Worm (Caenorhabditis elegans): ENCODE measurements around the gene F49H12.3.

Gene F49H12.3

ce11 chrX:2071392-2072001, 12.7 kb upstream of the F49H12.3 start (continued):
- TF ChIP-seq ceh-8 (GFP tag; optimal IDR thresholded peaks at IDR 0.05): peak; percentile 47
- peak; percentile 96 for TF ChIP-seq nhr-85 (tag)
- TF ChIP-seq grh-1 (GFP tag; IDR thresholded peaks at IDR 0.05): peak; percentile 77
- no peak for TF ChIP-seq unc-30 (tag; optimal IDR thresholded peaks at IDR 0.05)
- no peak for TF ChIP-seq ces-1 (GFP tag; optimal IDR thresholded peaks at IDR 0.05)
- no peak for TF ChIP-seq lin-39 (tag; optimal IDR thresholded peaks at IDR 0.05)
- peak; percentile 70 for TF ChIP-seq irx-1 (tag; optimal IDR thresholded peaks at IDR 0.05)
- no peak for TF ChIP-seq efl-3 (GFP tag; optimal IDR thresholded peaks at IDR 0.05)
- TF ChIP-seq efl-1 (optimal IDR thresholded peaks at IDR 0.05): peak; percentile 58 to 70
- TF ChIP-seq efl-1 (GFP tag; optimal IDR thresholded peaks at IDR 0.05 in 1 of 2): peak; percentile 65 to 93
- TF ChIP-seq C34B4.2 (tag; optimal IDR thresholded peaks at IDR 0.05): no peak
- TF ChIP-seq lin-13 (GFP tag; optimal IDR thresholded peaks at IDR 0.05): peak; percentile 82
- peak; percentile 75 for TF ChIP-seq C16A3.4 (tag; optimal IDR thresholded peaks at IDR 0.05)
- TF ChIP-seq Y116A8C.19 (tag; optimal IDR thresholded peaks at IDR 0.05; ENCODE audit: borderline replicate concordance): no peak
- no peak for TF ChIP-seq nhr-11 (tag; optimal IDR thresholded peaks at IDR 0.05)
- TF ChIP-seq hpl-2 (GFP tag; optimal IDR thresholded peaks at IDR 0.05): no peak
- TF ChIP-seq unc-130 (tag; optimal IDR thresholded peaks at IDR 0.05): peak; percentile 44
- peak; percentile 74 for TF ChIP-seq unc-86 (tag; optimal IDR thresholded peaks at IDR 0.05)
- TF ChIP-seq nhr-84 (tag; optimal IDR thresholded peaks at IDR 0.05): no peak
- no peak for TF ChIP-seq ceh-63 (GFP tag; optimal IDR thresholded peaks at IDR 0.05)
- peak; percentile 39; the same call in 1 of the 2 replicates for TF ChIP-seq ceh-88 (GFP tag; IDR thresholded peaks at IDR 0.05)
- no peak for TF ChIP-seq aly-2 (tag; optimal IDR thresholded peaks at IDR 0.05)
- peak; percentile 81 for TF ChIP-seq tbx-2 (tag; optimal IDR thresholded peaks at IDR 0.05)
- peak; percentile 83 for TF ChIP-seq swsn-7 (tag; optimal IDR thresholded peaks at IDR 0.05)
- TF ChIP-seq jun-1 (tag; optimal IDR thresholded peaks at IDR 0.05): peak; percentile 14
- TF ChIP-seq ceh-82 (tag; optimal IDR thresholded peaks at IDR 0.05): peak; percentile 52 to 87 (median 64)
- TF ChIP-seq lin-35 (GFP tag; optimal IDR thresholded peaks at IDR 0.05): peak; percentile 67 to 80
- TF ChIP-seq elt-3 (tag; optimal IDR thresholded peaks at IDR 0.05): peak in 1 of 6 experiments; percentile 50
- no peak for TF ChIP-seq nhr-12 (tag; optimal IDR thresholded peaks at IDR 0.05)
- TF ChIP-seq F16B12.6 (tag; optimal IDR thresholded peaks at IDR 0.05): peak; percentile 96
- no peak for TF ChIP-seq ama-1 (optimal IDR thresholded peaks at IDR 0.05)
- no peak for TF ChIP-seq zag-1 (tag; optimal IDR thresholded peaks at IDR 0.05)
- peak; percentile 5 for TF ChIP-seq aha-1 (tag; optimal IDR thresholded peaks at IDR 0.05)
- TF ChIP-seq mep-1 (tag; optimal IDR thresholded peaks at IDR 0.05): peak; percentile 91
- peak; percentile 64 to 65 (median 64) for TF ChIP-seq dpl-1 (GFP tag; optimal IDR thresholded peaks at IDR 0.05)
- peak; percentile 83 for TF ChIP-seq nhr-90 (tag; optimal IDR thresholded peaks at IDR 0.05; ENCODE audit: poor library complexity)
- no peak for TF ChIP-seq fkh-10 (GFP tag; optimal IDR thresholded peaks at IDR 0.05)
- peak; percentile 7 to 94 for TF ChIP-seq mdl-1 (tag; optimal IDR thresholded peaks at IDR 0.05)
- TF ChIP-seq snu-23 (GFP tag; optimal IDR thresholded peaks at IDR 0.05): peak; percentile 89
- no peak for TF ChIP-seq pag-3 (tag; optimal IDR thresholded peaks at IDR 0.05; ENCODE audit: borderline replicate concordance, insufficient read depth)
- peak in 1 of 2 experiments; percentile 49 for TF ChIP-seq ztf-11 (tag; optimal IDR thresholded peaks at IDR 0.05)
- TF ChIP-seq alr-1 (tag; optimal IDR thresholded peaks at IDR 0.05; ENCODE audit: borderline replicate concordance): no peak
- TF ChIP-seq nhr-71 (tag; optimal IDR thresholded peaks at IDR 0.05): peak; percentile 94
- peak; percentile 87 for TF ChIP-seq nhr-19 (GFP tag; conservative IDR thresholded peaks at IDR 0.05)
- TF ChIP-seq snpc-4 (tag; optimal IDR thresholded peaks at IDR 0.05): peak; percentile 71
- TF ChIP-seq xbp-1 (tag; optimal IDR thresholded peaks at IDR 0.05): peak; percentile 80
- TF ChIP-seq tlp-1 (tag; optimal IDR thresholded peaks at IDR 0.05): no peak
- TF ChIP-seq lsy-2 (tag; optimal IDR thresholded peaks at IDR 0.05): no peak
- no peak for TF ChIP-seq fkh-4 (tag; optimal IDR thresholded peaks at IDR 0.05; ENCODE audit: borderline replicate concordance)
- no peak for TF ChIP-seq pqm-1 (tag; optimal IDR thresholded peaks at IDR 0.05)
- TF ChIP-seq isw-1 (GFP tag; IDR thresholded peaks at IDR 0.05): peak; percentile 67
- TF ChIP-seq rnt-1 (tag; optimal IDR thresholded peaks at IDR 0.05): peak; percentile 93
- TF ChIP-seq nhr-20 (tag; optimal IDR thresholded peaks at IDR 0.05): peak; percentile 91
